Worm (Caenorhabditis elegans) whole organism, late embryonic: Measurements from ENCODE around the gene C17G1.2.

ENCODE experiments used
- F13H6.1 ChIP-seq: sonication (generic microtip); optimal IDR thresholded peaks from 2 replicates; lab custom pipeline; 2016; ENCODE audit warnings: missing genetic modification characterization, missing compliant biosample characterization
- K02D7.2 ChIP-seq: sonication (generic microtip); optimal IDR thresholded peaks from 2 replicates; lab custom pipeline; 2017; ENCODE audit warnings: mild to moderate bottlenecking, missing genetic modification characterization, missing compliant biosample characterization
- ahr-1 ChIP-seq: sonication (generic microtip); optimal IDR thresholded peaks from 2 replicates; lab custom pipeline; 2016; ENCODE audit warnings: missing genetic modification characterization, missing compliant biosample characterization
- ama-1 ChIP-seq: fragments of 150-350 bp; optimal IDR thresholded peaks from 2 replicates; lab custom pipeline; 2014
- ceh-14 ChIP-seq: sonication (generic microtip); optimal IDR thresholded peaks from 2 replicates; lab custom pipeline; 2016; ENCODE audit warnings: missing genotype, missing genetic modification characterization, missing compliant biosample characterization
- ceh-19 ChIP-seq: fragments of 200-800 bp; sonication (Bioruptor generic); optimal IDR thresholded peaks from 2 replicates; lab custom pipeline; 2018; ENCODE audit warnings: mild to moderate bottlenecking, missing genetic modification characterization, missing compliant biosample characterization
- ceh-2 ChIP-seq: sonication (generic microtip); optimal IDR thresholded peaks from 2 replicates; lab custom pipeline; 2016; ENCODE audit warnings: missing genotype, missing genetic modification characterization, missing compliant biosample characterization
- ceh-30 ChIP-seq: fragments of 150-350 bp; optimal IDR thresholded peaks from 2 replicates; lab custom pipeline; 2014; ENCODE audit warnings: missing biosample characterization, missing genetic modification characterization
- ceh-34 ChIP-seq: sonication (generic microtip); optimal IDR thresholded peaks from 2 replicates; lab custom pipeline; 2016; ENCODE audit warnings: mild to moderate bottlenecking, missing genetic modification characterization, missing compliant biosample characterization
- ceh-45 ChIP-seq: fragments of 200-800 bp; sonication (Bioruptor generic); IDR thresholded peaks from 2 replicates; pipeline ENCODE4 v1.3.6; 2022; ENCODE audit warnings: missing genetic modification reagents, missing genetic modification characterization, missing compliant biosample characterization
- ceh-48 ChIP-seq: sonication (generic microtip); optimal IDR thresholded peaks from 2 replicates; lab custom pipeline; 2016; ENCODE audit warnings: missing genetic modification characterization, inconsistent platforms, missing compliant biosample characterization
- ceh-6 ChIP-seq: fragments of 200-800 bp; sonication (Bioruptor generic); optimal IDR thresholded peaks from 2 replicates; lab custom pipeline; 2018; ENCODE audit warnings: mild to moderate bottlenecking, missing genetic modification characterization, missing compliant biosample characterization
- dve-1 ChIP-seq: sonication (generic microtip); optimal IDR thresholded peaks from 2 replicates; lab custom pipeline; 2017; ENCODE audit warnings: antibody characterized with exemption, mild to moderate bottlenecking, missing genetic modification characterization, missing compliant biosample characterization
- elt-2 ChIP-seq: sonication (generic microtip); optimal IDR thresholded peaks from 2 replicates; lab custom pipeline; 2016; ENCODE audit warnings: missing genetic modification reagents, missing genetic modification characterization, missing compliant biosample characterization
- ets-4 ChIP-seq: sonication (generic microtip); optimal IDR thresholded peaks from 2 replicates; lab custom pipeline; 2016; ENCODE audit warnings: missing genetic modification characterization, missing compliant biosample characterization
- fax-1 ChIP-seq: sonication (generic microtip); optimal IDR thresholded peaks from 2 replicates; lab custom pipeline; 2016; ENCODE audit warnings: missing genotype, missing genetic modification characterization, missing compliant biosample characterization
- fkh-10 ChIP-seq: fragments of 150-350 bp; optimal IDR thresholded peaks from 2 replicates; lab custom pipeline; 2014; ENCODE audit warnings: missing biosample characterization, missing genetic modification reagents, missing genetic modification characterization
- hlh-13 ChIP-seq: fragments of 200-800 bp; sonication (Bioruptor generic); optimal IDR thresholded peaks from 2 replicates; lab custom pipeline; 2018; ENCODE audit warnings: mild to moderate bottlenecking, missing genetic modification characterization, missing compliant biosample characterization
- hlh-30 ChIP-seq: sonication (generic microtip); optimal IDR thresholded peaks from 2 replicates; lab custom pipeline; 2017; ENCODE audit warnings: antibody characterized with exemption, missing genetic modification characterization, missing compliant biosample characterization; ENCODE audit not compliant: insufficient read depth
- hlh-8 ChIP-seq: sonication (generic microtip); optimal IDR thresholded peaks from 2 replicates; lab custom pipeline; 2016; ENCODE audit warnings: missing genotype, missing genetic modification characterization, missing compliant biosample characterization
- madf-2 ChIP-seq: sonication (generic microtip); optimal IDR thresholded peaks from 2 replicates; lab custom pipeline; 2017; ENCODE audit warnings: missing genetic modification characterization, missing compliant biosample characterization
- mec-3 ChIP-seq: sonication (generic microtip); optimal IDR thresholded peaks from 2 replicates; lab custom pipeline; 2016; ENCODE audit warnings: borderline replicate concordance, missing genetic modification characterization, missing compliant biosample characterization
- nfya-1 ChIP-seq: sonication (generic microtip); optimal IDR thresholded peaks from 2 replicates; lab custom pipeline; 2017; ENCODE audit warnings: missing genetic modification characterization, mild to moderate bottlenecking, missing compliant biosample characterization, antibody characterized with exemption, moderate library complexity
- nhr-11 ChIP-seq: fragments of 150-350 bp; optimal IDR thresholded peaks from 2 replicates; lab custom pipeline; 2014; ENCODE audit warnings: missing biosample characterization, missing genetic modification characterization
- nhr-232 ChIP-seq: sonication (generic microtip); optimal IDR thresholded peaks from 2 replicates; lab custom pipeline; 2016; ENCODE audit warnings: missing genetic modification characterization, missing compliant biosample characterization
- npax-4 ChIP-seq: sonication (generic microtip); optimal IDR thresholded peaks from 2 replicates; lab custom pipeline; 2016; ENCODE audit warnings: missing genetic modification characterization, missing compliant biosample characterization
- odd-2 ChIP-seq: sonication (generic microtip); optimal IDR thresholded peaks from 2 replicates; lab custom pipeline; 2017; ENCODE audit warnings: antibody characterized with exemption, mild to moderate bottlenecking, missing genetic modification characterization, missing compliant biosample characterization
- pat-9 ChIP-seq: fragments of 200-800 bp; sonication (Bioruptor generic); optimal IDR thresholded peaks from 2 replicates; lab custom pipeline; 2018; ENCODE audit warnings: mild to moderate bottlenecking, missing genetic modification characterization, moderate library complexity, missing compliant biosample characterization
- pha-2 ChIP-seq: sonication (generic microtip); optimal IDR thresholded peaks from 2 replicates; lab custom pipeline; 2017; ENCODE audit warnings: mild to moderate bottlenecking, missing genetic modification characterization, missing compliant biosample characterization
- pha-4 ChIP-seq: fragments of 150-350 bp; optimal IDR thresholded peaks from 2 replicates; lab custom pipeline; 2018; ENCODE audit warnings: missing biosample characterization, missing genetic modification reagents, missing genetic modification characterization
- pqm-1 ChIP-seq: sonication (generic microtip); optimal IDR thresholded peaks from 2 replicates; lab custom pipeline; 2016; ENCODE audit warnings: missing genetic modification characterization, missing compliant biosample characterization
- ref-2 ChIP-seq: sonication (generic microtip); optimal IDR thresholded peaks from 2 replicates; lab custom pipeline; 2016; ENCODE audit warnings: missing genetic modification characterization, missing compliant biosample characterization
- rnt-1 ChIP-seq: sonication (generic microtip); optimal IDR thresholded peaks from 2 replicates; lab custom pipeline; 2016; ENCODE audit warnings: missing genetic modification characterization, missing compliant biosample characterization
- sox-4 ChIP-seq: sonication (generic microtip); optimal IDR thresholded peaks from 2 replicates; lab custom pipeline; 2017; ENCODE audit warnings: mild to moderate bottlenecking, missing genetic modification characterization, inconsistent platforms, missing compliant biosample characterization
- syd-9 ChIP-seq: sonication (generic microtip); optimal IDR thresholded peaks from 2 replicates; lab custom pipeline; 2016; ENCODE audit warnings: mild to moderate bottlenecking, missing genetic modification characterization, moderate library complexity, missing compliant biosample characterization
- tbx-2 ChIP-seq: sonication (generic microtip); optimal IDR thresholded peaks from 2 replicates; lab custom pipeline; 2016; ENCODE audit warnings: missing genetic modification characterization, missing compliant biosample characterization
- tbx-7 ChIP-seq: sonication (generic microtip); optimal IDR thresholded peaks from 2 replicates; lab custom pipeline; 2016; ENCODE audit warnings: missing genotype, missing genetic modification characterization, missing compliant biosample characterization
- unc-3 ChIP-seq, 2 experiments: fragments of 200-800 bp in 1 of 2; sonication (Bioruptor generic) in 1 of 2; sonication (generic microtip) in 1 of 2; conservative IDR thresholded peaks in 1 of 2; optimal IDR thresholded peaks in 1 of 2; 2 replicates each; pipeline versions ENCODE4 v1.3.6 to Lab custom; 2016 to 2022; ENCODE audit warnings: missing compliant biosample characterization in 2 of 2, missing genetic modification characterization in 2 of 2, missing genetic modification reagents in 1 of 2
- unc-42 ChIP-seq: sonication (generic microtip); optimal IDR thresholded peaks from 2 replicates; lab custom pipeline; 2016; ENCODE audit warnings: missing genotype, missing genetic modification characterization, missing compliant biosample characterization
- unc-86 ChIP-seq: sonication (generic microtip); optimal IDR thresholded peaks from 2 replicates; lab custom pipeline; 2016; ENCODE audit warnings: missing genetic modification characterization, missing compliant biosample characterization
- zip-5 ChIP-seq: sonication (generic microtip); optimal IDR thresholded peaks from 2 replicates; lab custom pipeline; 2016; ENCODE audit warnings: missing genetic modification characterization, missing compliant biosample characterization
- ztf-16 ChIP-seq: sonication (generic microtip); optimal IDR thresholded peaks from 2 replicates; lab custom pipeline; 2017; ENCODE audit warnings: missing genetic modification characterization, missing compliant biosample characterization

The C17G1.2 gene

DNA sequence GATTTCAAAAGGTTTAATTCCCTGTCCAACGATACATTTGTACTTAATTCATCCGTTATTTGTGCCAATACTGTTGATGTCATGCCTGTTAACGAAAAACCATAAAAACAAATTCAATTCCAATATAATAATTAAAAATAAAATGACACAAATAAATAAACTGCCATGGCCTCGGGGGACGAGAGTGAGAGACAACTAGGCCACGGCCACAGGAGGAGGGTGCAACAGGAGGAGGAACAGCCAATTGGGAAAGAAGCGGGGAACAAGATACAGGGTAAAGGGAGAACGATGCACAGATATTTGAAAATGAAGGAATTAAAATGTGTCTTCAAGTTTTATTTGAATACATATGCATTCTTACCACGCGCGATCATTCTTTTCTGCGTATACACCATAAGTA is 4.0 kb upstream of the C17G1.2 start, which contains the start of gene F21G4.6 (continued):
- TF ChIP-seq nhr-232 (no peak), nhr-11 (tag; lab: Kevin White, UChicago) (no peak), ceh-19 (no peak), nfya-1 (tag; lab: Kevin White, UChicago) (no peak), pat-9 (tag; lab: Kevin White, UChicago) (no peak), pqm-1 (tag; lab: Kevin White, UChicago) (no peak), unc-86 (no peak), ceh-34 (no peak), ztf-16 (no peak)

DNA sequence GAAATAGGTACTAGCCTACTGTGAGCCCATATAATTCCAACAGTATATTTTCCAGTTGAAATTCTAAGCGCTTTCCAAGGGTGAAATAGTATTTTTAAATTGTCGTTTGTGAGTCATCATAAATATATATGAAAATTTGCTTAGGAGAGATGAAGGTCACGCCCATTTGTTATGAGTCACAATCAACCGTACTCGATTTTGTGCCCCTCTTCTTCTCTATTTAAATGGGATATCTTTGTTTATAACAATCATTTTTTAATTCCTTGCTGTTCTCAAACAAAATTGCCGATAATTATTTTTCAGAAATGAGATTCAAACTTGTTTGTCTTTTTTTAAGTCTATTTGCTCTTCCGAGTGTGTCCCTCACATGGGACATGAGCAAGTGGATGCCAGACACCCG is 2.4 kb upstream of the C17G1.2 start, which contains the start of gene folr-1:
folr-1 (plus strand) TSS at position 301 of the 400 bp plus-strand sequence.
- TF ChIP-seq ahr-1 (no peak), ama-1 (lab: Kevin White, UChicago) (no peak), hlh-13 (GFP tag; lab: Kevin White, UChicago) (no peak), npax-4 (no peak), K02D7.2 (tag; lab: Kevin White, UChicago) (no peak), ceh-48 (tag; lab: Kevin White, UChicago) (no peak), F13H6.1 (no peak), ceh-45 (GFP tag; lab: Robert Waterston, UW) (no peak), ceh-34 (no peak), unc-3 (GFP tag; conservative IDR thresholded peaks at IDR 0.05; lab: Robert Waterston, UW) (no peak), unc-3 (tag; optimal IDR thresholded peaks at IDR 0.05; lab: Kevin White, UChicago) (no peak), mec-3 (no peak), ceh-14 (tag; lab: Kevin White, UChicago) (no peak), ceh-19 (no peak), fax-1 (tag; lab: Kevin White, UChicago) (no peak), fkh-10 (no peak), pqm-1 (tag; lab: Kevin White, UChicago) (no peak)

ce11 chrX:9924962-9925361 is 3.6 kb downstream of the C17G1.2 start, which contains the start of gene ugt-23:
TSS of gene ugt-23 (minus strand) at chrX:9925173.
- TF ChIP-seq zip-5 (no peak), elt-2 (tag; lab: Kevin White, UChicago) (peak; percentile 70)

DNA sequence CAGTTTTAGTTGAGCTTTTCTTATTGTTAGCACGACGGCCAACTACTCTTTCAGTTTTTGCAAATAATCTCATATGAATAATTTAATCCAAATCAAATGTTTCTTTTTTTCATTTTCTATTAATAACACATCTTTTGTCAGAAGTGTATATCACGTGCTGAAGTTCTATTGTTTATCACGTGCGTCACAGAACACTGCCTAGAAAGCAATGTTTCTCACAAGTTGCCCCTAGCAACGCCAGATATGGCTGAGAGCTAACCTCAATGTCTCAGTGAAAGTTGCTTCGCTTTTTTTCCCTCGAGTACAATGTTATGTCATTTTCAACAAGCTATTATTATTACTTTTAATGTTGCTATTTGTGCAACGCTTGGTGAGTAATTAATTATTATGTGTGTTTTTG is 6.6 kb downstream of the C17G1.2 start:
- peak; percentile 54 for TF ChIP-seq hlh-30 (tag; lab: Kevin White, UChicago)
- TF ChIP-seq pqm-1 (tag; lab: Kevin White, UChicago), result no peak

ce11 chrX:9931362-9931761 is 10.0 kb downstream of the C17G1.2 start, which contains the start of gene nra-3:
TSS of gene nra-3 (minus strand) at chrX:9931462.
- TF ChIP-seq tbx-7 (tag; lab: Kevin White, UChicago), result no peak
- TF ChIP-seq ref-2, result peak; percentile 19
- TF ChIP-seq rnt-1, result peak; percentile 31
- TF ChIP-seq tbx-2 (tag; lab: Kevin White, UChicago), result peak; percentile 44
- TF ChIP-seq unc-42 (tag; lab: Kevin White, UChicago), result peak; percentile 41

- TF ChIP-seq rnt-1 (peak; percentile 90), nfya-1 (tag; lab: Kevin White, UChicago) (peak; percentile 79), pha-2 (tag; lab: Kevin White, UChicago) (peak; percentile 55), ceh-6 (GFP tag; lab: Kevin White, UChicago) (no peak), madf-2 (tag; lab: Kevin White, UChicago) (peak; percentile 80), npax-4 (no peak), pha-4 (tag; lab: Kevin White, UChicago) (no peak), syd-9 (tag; lab: Kevin White, UChicago) (peak; percentile 55), unc-3 (GFP tag; conservative IDR thresholded peaks at IDR 0.05; lab: Robert Waterston, UW) (no peak), unc-3 (tag; optimal IDR thresholded peaks at IDR 0.05; lab: Kevin White, UChicago) (no peak), ceh-34 (peak; percentile 72), F13H6.1 (peak; percentile 16), odd-2 (tag; lab: Kevin White, UChicago) (no peak), dve-1 (tag; lab: Kevin White, UChicago) (peak; percentile 41), tbx-7 (tag; lab: Kevin White, UChicago) (peak; percentile 2), ceh-2 (tag; lab: Kevin White, UChicago) (peak; percentile 52), ceh-30 (tag; lab: Kevin White, UChicago) (no peak), ama-1 (lab: Kevin White, UChicago) (no peak), hlh-8 (tag; lab: Kevin White, UChicago) (peak; percentile 43), sox-4 (tag; lab: Kevin White, UChicago) (peak; percentile 47), ceh-19 (no peak), ets-4 (no peak)
These were observed 10.9 kb downstream of the C17G1.2 start, which contains the start of gene tsp-21 for ce11 chrX:9932226-9932773. TSS of gene tsp-21 (plus strand) at chrX:9932371.
